Fruit fly (Drosophila melanogaster): ENCODE data around the gene ras.

DNA sequence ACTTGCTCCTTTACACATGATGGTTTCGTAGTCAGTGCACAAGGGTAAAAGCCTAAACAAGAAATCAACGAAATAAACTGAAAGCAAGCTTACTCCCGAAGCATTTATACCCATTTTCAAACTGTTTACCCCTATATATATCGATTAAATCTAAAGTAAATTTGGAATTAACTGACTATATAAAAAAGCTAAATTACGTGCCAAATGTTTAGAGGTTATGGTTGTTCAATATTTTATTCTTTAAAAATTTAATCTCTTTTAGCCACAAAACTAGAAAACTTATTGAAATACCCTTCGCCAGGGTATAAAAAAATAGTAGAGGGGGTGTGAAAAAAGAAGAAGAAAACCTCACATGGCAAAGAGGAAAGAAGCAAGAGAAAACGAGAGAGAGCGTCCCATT lies 12.5 kb upstream of the ras start:
- no peak for TF ChIP-seq Dll (optimal IDR thresholded peaks at IDR 0.05)
- TF ChIP-seq EcR (GFP tag; optimal IDR thresholded peaks at IDR 0.05) = no peak
- TF ChIP-seq CG8478 (optimal IDR thresholded peaks at IDR 0.05) = no peak
- TF ChIP-seq usp (GFP tag; optimal IDR thresholded peaks at IDR 0.05) = no peak
- no peak for TF ChIP-seq pan (optimal IDR thresholded peaks at IDR 0.05)
- no peak for TF ChIP-seq psq (optimal IDR thresholded peaks at IDR 0.05)

All from whole organism.